Fruit fly (Drosophila melanogaster) whole organism, embryonic: ENCODE measurements around the gene Rpt4.

Experiments
- Atf3 ChIP-seq: fragments of 200-800 bp; sonication (Bioruptor generic); optimal IDR thresholded peaks from 3 replicates; lab custom pipeline; 2016; ENCODE audit warnings: missing biosample characterization, missing genetic modification characterization
- CG1024 ChIP-seq: fragments of 200-800 bp; sonication (Bioruptor generic); IDR thresholded peaks from 2 replicates; pipeline ENCODE4 v1.3.6; 2022; ENCODE audit warnings: missing biosample characterization, missing genetic modification characterization
- CG10267 ChIP-seq: fragments of 200-800 bp; sonication (Bioruptor generic); optimal IDR thresholded peaks from 2 replicates; lab custom pipeline; 2018; ENCODE audit warnings: missing biosample characterization, mild to moderate bottlenecking, missing genetic modification characterization, moderate library complexity
- CG11504 ChIP-seq: fragments of 200-800 bp; sonication (Bioruptor generic); optimal IDR thresholded peaks from 3 replicates; lab custom pipeline; 2019; ENCODE audit warnings: missing biosample characterization, mild to moderate bottlenecking, missing genetic modification characterization, moderate library complexity
- CG11560 ChIP-seq: fragments of 200-800 bp; sonication (Bioruptor generic); IDR thresholded peaks from 3 replicates; pipeline ENCODE4 v1.3.6; 2022; ENCODE audit warnings: missing biosample characterization, missing genetic modification characterization
- CG12391 ChIP-seq: fragments of 200-800 bp; sonication (Bioruptor generic); optimal IDR thresholded peaks from 3 replicates; lab custom pipeline; 2018; ENCODE audit warnings: missing biosample characterization, mild to moderate bottlenecking, missing genetic modification characterization, moderate library complexity
- CG15269 ChIP-seq: fragments of 200-800 bp; sonication (Bioruptor generic); optimal IDR thresholded peaks from 2 replicates; lab custom pipeline; 2018; ENCODE audit warnings: missing biosample characterization, mild to moderate bottlenecking, missing genetic modification characterization, moderate library complexity
- CG1792 ChIP-seq: fragments of 200-800 bp; sonication (Bioruptor generic); optimal IDR thresholded peaks from 2 replicates; lab custom pipeline; 2016; ENCODE audit warnings: missing biosample characterization, missing genetic modification characterization
- CG18599 ChIP-seq: fragments of 200-800 bp; sonication (Bioruptor generic); optimal IDR thresholded peaks from 3 replicates; lab custom pipeline; 2017; ENCODE audit warnings: missing biosample characterization, missing genetic modification characterization, mild to moderate bottlenecking, moderate library complexity, missing genetic modification reagents
- CG2120 ChIP-seq: fragments of 200-800 bp; sonication (Bioruptor generic); optimal IDR thresholded peaks from 3 replicates; lab custom pipeline; 2016; ENCODE audit warnings: missing biosample characterization, missing genetic modification characterization
- CG2678 ChIP-seq: fragments of 200-800 bp; sonication (Bioruptor generic); optimal IDR thresholded peaks from 3 replicates; lab custom pipeline; 2019; ENCODE audit warnings: missing biosample characterization, mild to moderate bottlenecking, missing genetic modification characterization, moderate library complexity
- CG31224 ChIP-seq: fragments of 200-800 bp; sonication (Bioruptor generic); IDR thresholded peaks from 2 replicates; pipeline ENCODE4 v1.3.6; 2022; ENCODE audit warnings: missing biosample characterization, missing genetic modification characterization
- CG4328 ChIP-seq: fragments of 200-800 bp; sonication (Bioruptor generic); optimal IDR thresholded peaks from 3 replicates; lab custom pipeline; 2017; ENCODE audit warnings: missing biosample characterization, missing genetic modification reagents, missing genetic modification characterization
- CG6254 ChIP-seq: fragments of 200-800 bp; sonication (Bioruptor generic); optimal IDR thresholded peaks from 3 replicates; lab custom pipeline; 2017; ENCODE audit warnings: mild to moderate bottlenecking, missing biosample characterization, missing genetic modification reagents, missing genetic modification characterization
- CG7271 ChIP-seq: fragments of 200-800 bp; sonication (Bioruptor generic); optimal IDR thresholded peaks from 2 replicates; lab custom pipeline; 2018; ENCODE audit warnings: missing biosample characterization, mild to moderate bottlenecking, missing genetic modification characterization, moderate library complexity
- CG7556 ChIP-seq: fragments of 200-800 bp; sonication (Bioruptor generic); optimal IDR thresholded peaks from 2 replicates; lab custom pipeline; 2017; ENCODE audit warnings: missing biosample characterization, mild to moderate bottlenecking, missing genetic modification characterization
- CG7745 ChIP-seq: fragments of 200-800 bp; sonication (Bioruptor generic); optimal IDR thresholded peaks from 2 replicates; lab custom pipeline; 2018; ENCODE audit warnings: missing biosample characterization, mild to moderate bottlenecking, missing genetic modification characterization, moderate library complexity
- CG7786 ChIP-seq: fragments of 200-800 bp; sonication (Bioruptor generic); optimal IDR thresholded peaks from 2 replicates; lab custom pipeline; 2016; ENCODE audit warnings: missing biosample characterization, missing genetic modification characterization
- CG7839 ChIP-seq: fragments of 200-800 bp; sonication (Bioruptor generic); optimal IDR thresholded peaks from 3 replicates; lab custom pipeline; 2018; ENCODE audit warnings: missing biosample characterization, mild to moderate bottlenecking, missing genetic modification characterization, moderate library complexity
- CG8478 ChIP-seq: fragments of >200 bp; optimal IDR thresholded peaks from 2 replicates; lab custom pipeline; 2018
- D ChIP-seq, 2 experiments: fragments of 200-800 bp in 1 of 2; fragments of >200 bp in 1 of 2; sonication (Bioruptor generic) in 1 of 2; optimal IDR thresholded peaks; 2 replicates in 1 of 2; 3 replicates in 1 of 2; lab custom pipeline; 2017; ENCODE audit warnings: mild to moderate bottlenecking in 1 of 2, missing biosample characterization in 1 of 2, missing genetic modification characterization in 1 of 2, missing genetic modification reagents in 1 of 2
- Drgx ChIP-seq: fragments of 200-800 bp; sonication (Bioruptor generic); IDR thresholded peaks from 2 replicates; pipeline ENCODE4 v1.3.6; 2022; ENCODE audit warnings: missing biosample characterization, missing genetic modification characterization
- E2f1 ChIP-seq: fragments of 200-800 bp; sonication (Bioruptor generic); IDR thresholded peaks from 2 replicates; pipeline ENCODE4 v1.3.6; 2022; ENCODE audit warnings: missing biosample characterization, missing genetic modification characterization
- HHEX ChIP-seq: fragments of 200-800 bp; sonication (Bioruptor generic); optimal IDR thresholded peaks from 3 replicates; lab custom pipeline; 2017; ENCODE audit warnings: missing biosample characterization, mild to moderate bottlenecking, missing genetic modification characterization, missing genetic modification reagents
- HLHmδ ChIP-seq: fragments of 200-800 bp; sonication (Bioruptor generic); optimal IDR thresholded peaks from 2 replicates; lab custom pipeline; 2018; ENCODE audit warnings: missing biosample characterization, mild to moderate bottlenecking, missing genetic modification characterization, moderate library complexity
- Hmr ChIP-seq: fragments of 200-800 bp; sonication (Bioruptor generic); optimal IDR thresholded peaks from 3 replicates; lab custom pipeline; 2017; ENCODE audit warnings: mild to moderate bottlenecking, missing biosample characterization, missing genetic modification reagents, missing genetic modification characterization
- Med ChIP-seq: fragments of 200-800 bp; sonication (Bioruptor generic); peaks from one replicate; lab custom pipeline; 2016; ENCODE audit warnings: missing biosample characterization, missing genetic modification characterization, mild to moderate bottlenecking, inconsistent platforms, moderate library complexity
- Meics ChIP-seq: fragments of 200-800 bp; sonication (Bioruptor generic); optimal IDR thresholded peaks from 2 replicates; lab custom pipeline; 2017; ENCODE audit warnings: missing biosample characterization, mild to moderate bottlenecking, missing genetic modification characterization
- Optix ChIP-seq: fragments of 200-800 bp; sonication (Bioruptor generic); IDR thresholded peaks from 3 replicates; pipeline ENCODE4 v1.3.6; 2022; ENCODE audit warnings: missing biosample characterization, missing genetic modification characterization
- Ptx1 ChIP-seq: fragments of 200-800 bp; sonication (Bioruptor generic); IDR thresholded peaks from 2 replicates; pipeline ENCODE4 v1.3.6; 2022; ENCODE audit warnings: missing biosample characterization, missing genetic modification characterization
- Rfx ChIP-seq: fragments of 200-800 bp; sonication (Bioruptor generic); IDR thresholded peaks from 2 replicates; pipeline ENCODE4 v1.3.6; 2022; ENCODE audit warnings: missing biosample characterization, missing genetic modification characterization
- Trl ChIP-seq, 3 experiments: fragments of >200 bp in 2 of 3; fragments of 200-800 bp in 1 of 3; sonication (Bioruptor generic) in 1 of 3; optimal IDR thresholded peaks; 2 replicates in 1 of 3; 3 replicates in 2 of 3; lab custom pipeline; 2016 to 2017; ENCODE audit warnings: missing biosample characterization in 1 of 3, missing genetic modification characterization in 1 of 3
- Xbp1 ChIP-seq: fragments of 200-800 bp; sonication (Bioruptor generic); optimal IDR thresholded peaks from 3 replicates; lab custom pipeline; 2016; ENCODE audit warnings: missing biosample characterization, mild to moderate bottlenecking, missing genetic modification characterization
- bsh ChIP-seq, 2 experiments: fragments of 200-800 bp; sonication (Bioruptor generic); optimal IDR thresholded peaks; 2 replicates each; lab custom pipeline; 2017 to 2018; ENCODE audit warnings: mild to moderate bottlenecking in 2 of 2, missing biosample characterization in 2 of 2, missing genetic modification characterization in 2 of 2, moderate library complexity in 1 of 2
- cad ChIP-seq: fragments of >200 bp; optimal IDR thresholded peaks from 2 replicates; lab custom pipeline; 2017; ENCODE audit warnings: missing biosample characterization, missing genetic modification characterization
- chm ChIP-seq: fragments of 200-800 bp; sonication (Bioruptor generic); IDR thresholded peaks from 2 replicates; pipeline ENCODE4 v1.3.6; 2022; ENCODE audit warnings: missing biosample characterization, missing genetic modification characterization
- en ChIP-seq: fragments of 200-800 bp; sonication (Bioruptor generic); optimal IDR thresholded peaks from 2 replicates; lab custom pipeline; 2016; ENCODE audit warnings: missing biosample characterization, missing genetic modification characterization
- esg ChIP-seq: fragments of 200-800 bp; sonication (Bioruptor generic); conservative IDR thresholded peaks from 2 replicates; pipeline ENCODE4 v1.3.6; 2022; ENCODE audit warnings: missing biosample characterization, missing genetic modification characterization
- her ChIP-seq: fragments of 200-800 bp; sonication (Bioruptor generic); optimal IDR thresholded peaks from 2 replicates; lab custom pipeline; 2016; ENCODE audit warnings: missing biosample characterization, missing genetic modification characterization
- lab ChIP-seq: fragments of 200-800 bp; sonication (Bioruptor generic); optimal IDR thresholded peaks from 3 replicates; lab custom pipeline; 2017; ENCODE audit warnings: missing biosample characterization, missing genetic modification characterization, mild to moderate bottlenecking, moderate library complexity, missing genetic modification reagents
- mam ChIP-seq: fragments of 200-800 bp; sonication (Bioruptor generic); optimal IDR thresholded peaks from 3 replicates; lab custom pipeline; 2016; ENCODE audit warnings: missing biosample characterization, missing genetic modification characterization
- oc ChIP-seq: fragments of 200-800 bp; sonication (Bioruptor generic); optimal IDR thresholded peaks from 2 replicates; lab custom pipeline; 2018; ENCODE audit warnings: missing biosample characterization, mild to moderate bottlenecking, missing genetic modification characterization, moderate library complexity
- otp ChIP-seq: fragments of 200-800 bp; sonication (Bioruptor generic); IDR thresholded peaks from 3 replicates; pipeline ENCODE4, ENCODE4 v1.3.6; 2022; ENCODE audit warnings: missing biosample characterization, missing genetic modification characterization
- phol ChIP-seq: fragments of 200-800 bp; sonication (Bioruptor generic); optimal IDR thresholded peaks from 3 replicates; lab custom pipeline; 2018; ENCODE audit warnings: missing biosample characterization, mild to moderate bottlenecking, missing genetic modification characterization, moderate library complexity
- prd ChIP-seq, 3 experiments: fragments of >200 bp in 2 of 3; fragments of 200-800 bp in 1 of 3; sonication (Bioruptor generic) in 1 of 3; optimal IDR thresholded peaks in 2 of 3; IDR thresholded peaks in 1 of 3; 2 replicates in 2 of 3; 3 replicates in 1 of 3; pipeline versions ENCODE4 v1.3.6 to Lab custom; 2017 to 2022; ENCODE audit warnings: missing biosample characterization in 1 of 3, missing genetic modification characterization in 1 of 3
- row ChIP-seq: fragments of 200-800 bp; sonication (Bioruptor generic); IDR thresholded peaks from 3 replicates; pipeline ENCODE4 v1.3.6; 2022; ENCODE audit warnings: missing biosample characterization, missing genetic modification characterization
- stc ChIP-seq: fragments of 200-800 bp; sonication (Bioruptor generic); IDR thresholded peaks from 2 replicates; pipeline ENCODE4 v1.3.6; 2022; ENCODE audit warnings: missing biosample characterization, missing genetic modification characterization
- unpg ChIP-seq: fragments of 200-800 bp; sonication (Bioruptor generic); optimal IDR thresholded peaks from 3 replicates; lab custom pipeline; 2018; ENCODE audit warnings: missing biosample characterization, mild to moderate bottlenecking, missing genetic modification characterization, moderate library complexity
- zfh1 ChIP-seq: fragments of 200-800 bp; sonication (Bioruptor generic); IDR thresholded peaks from 3 replicates; pipeline ENCODE4 v1.3.6; 2022; ENCODE audit warnings: missing biosample characterization, missing genetic modification characterization

Rpt4 gene

dm6 chrX:6310408-6310807 lies 19.4 kb upstream of the Rpt4 start (continued):
- TF ChIP-seq Rfx (GFP tag; lab: Robert Waterston, UW) (peak; percentile 28; the same call in 1 of the 2 replicates), CG8478 (lab: Kevin White, UChicago) (no peak), CG11504 (tag; lab: Kevin White, UChicago) (peak; percentile 51), row (GFP tag; lab: Robert Waterston, UW) (peak; percentile 49; the same call in 2 of the 3 replicates), HLHmδ (no peak), Trl (optimal IDR thresholded peaks at IDR 0.05; lab: Kevin White, UChicago) (no peak), Trl (GFP tag; optimal IDR thresholded peaks at IDR 0.05; lab: Kevin White, UChicago) (peak; percentile 11), prd (optimal IDR thresholded peaks at IDR 0.05; lab: Kevin White, UChicago) (no peak), prd (GFP tag; IDR thresholded peaks at IDR 0.05; lab: Robert Waterston, UW) (peak; percentile 39; the same call in 1 of the 3 replicates), CG18599 (peak; percentile 49), CG7786 (no peak), lab (GFP tag; lab: Kevin White, UChicago) (peak; percentile 48), stc (GFP tag; lab: Robert Waterston, UW) (no peak), en (GFP tag; lab: Kevin White, UChicago) (no peak), her (no peak), Atf3 (peak; percentile 19), bsh (GFP tag; optimal IDR thresholded peaks at IDR 0.05; lab: Kevin White, UChicago) (peak in 1 of 2 experiments; percentile 36), CG7271 (no peak), Ptx1 (peak; percentile 25; the same call in 1 of the 2 replicates), unpg (GFP tag; lab: Kevin White, UChicago) (peak; percentile 19), CG11560 (tag; lab: Robert Waterston, UW) (no peak), zfh1 (GFP tag; lab: Robert Waterston, UW) (0 out of 3 replicates have a peak, but pooled peaks have one; percentile 22), D (optimal IDR thresholded peaks at IDR 0.05; lab: Kevin White, UChicago) (no peak), D (GFP tag; optimal IDR thresholded peaks at IDR 0.05; lab: Kevin White, UChicago) (no peak), CG15269 (tag; lab: Kevin White, UChicago) (peak; percentile 32), CG2120 (peak; percentile 32), CG31224 (GFP tag; lab: Robert Waterston, UW) (no peak), Xbp1 (peak; percentile 9), CG4328 (GFP tag; lab: Kevin White, UChicago) (no peak), mam (GFP tag; lab: Kevin White, UChicago) (no peak), CG1024 (GFP tag; lab: Robert Waterston, UW) (no peak), Drgx (no peak), esg (GFP tag; lab: Robert Waterston, UW) (0 out of 2 replicates have a peak, but pooled peaks have one; percentile 6), Hmr (GFP tag; lab: Kevin White, UChicago) (peak; percentile 39), E2f1 (no peak), CG1792 (GFP tag; lab: Kevin White, UChicago) (peak; percentile 8), HHEX (no peak), CG7745 (tag; lab: Kevin White, UChicago) (no peak), cad (GFP tag; lab: Kevin White, UChicago) (no peak), phol (tag; lab: Kevin White, UChicago) (peak; percentile 17), CG2678 (tag; lab: Kevin White, UChicago) (peak; percentile 47), Optix (0 out of 3 replicates have a peak, but pooled peaks have one; percentile 19), otp (GFP tag; lab: Robert Waterston, UW) (no peak), CG6254 (GFP tag; lab: Kevin White, UChicago) (no peak), CG7556 (GFP tag; lab: Kevin White, UChicago) (peak; percentile 13), oc (tag; lab: Kevin White, UChicago) (peak; percentile 2), Med (GFP tag; lab: Kevin White, UChicago) (peak; percentile 82), CG10267 (tag; lab: Kevin White, UChicago) (no peak), Meics (GFP tag; lab: Kevin White, UChicago) (peak; percentile 12), CG7839 (peak; percentile 42), chm (GFP tag; lab: Robert Waterston, UW) (no peak), CG12391 (tag; lab: Kevin White, UChicago) (no peak)
